Worm (Caenorhabditis elegans) whole organism, early embryonic: ENCODE measurements around the gene C27B7.5.

Experiments used
- B0310.2 ChIP-seq: sonication (generic microtip); optimal IDR thresholded peaks from 2 replicates; lab custom pipeline; 2016; ENCODE audit warnings: mild to moderate bottlenecking, missing genetic modification characterization, missing compliant biosample characterization
- F13C5.2 ChIP-seq: sonication (generic microtip); optimal IDR thresholded peaks from 2 replicates; lab custom pipeline; 2017; ENCODE audit warnings: mild to moderate bottlenecking, missing genetic modification characterization, inconsistent platforms, missing compliant biosample characterization
- aly-1 ChIP-seq: sonication (generic microtip); optimal IDR thresholded peaks from 2 replicates; lab custom pipeline; 2016; ENCODE audit warnings: missing genetic modification characterization, missing compliant biosample characterization
- ama-1 ChIP-seq: fragments of 150-350 bp; optimal IDR thresholded peaks from 2 replicates; lab custom pipeline; 2014
- ceh-13 ChIP-seq: fragments of 200-800 bp; sonication (Bioruptor generic); optimal IDR thresholded peaks from 2 replicates; lab custom pipeline; 2018; ENCODE audit warnings: mild to moderate bottlenecking, missing genetic modification characterization, missing compliant biosample characterization
- ceh-36 ChIP-seq: sonication (generic microtip); optimal IDR thresholded peaks from 2 replicates; lab custom pipeline; 2016; ENCODE audit warnings: missing genetic modification characterization, inconsistent platforms, missing compliant biosample characterization
- ets-7 ChIP-seq: sonication (generic microtip); optimal IDR thresholded peaks from 2 replicates; lab custom pipeline; 2016; ENCODE audit warnings: missing genotype, missing genetic modification characterization, missing compliant biosample characterization
- flt-1 ChIP-seq: fragments of 200-800 bp; sonication (Bioruptor generic); IDR thresholded peaks from 2 replicates; pipeline ENCODE4 v1.3.6; 2022; ENCODE audit warnings: missing genetic modification characterization, missing compliant biosample characterization
- hmbx-1 ChIP-seq: sonication (generic microtip); optimal IDR thresholded peaks from 2 replicates; lab custom pipeline; 2016; ENCODE audit warnings: mild to moderate bottlenecking, missing genetic modification characterization, missing compliant biosample characterization
- hmg-4 ChIP-seq: fragments of 200-800 bp; sonication (Bioruptor generic); optimal IDR thresholded peaks from 2 replicates; lab custom pipeline; 2018; ENCODE audit warnings: mild to moderate bottlenecking, missing genetic modification characterization, missing compliant biosample characterization
- hnd-1 ChIP-seq: sonication (generic microtip); optimal IDR thresholded peaks from 2 replicates; lab custom pipeline; 2016; ENCODE audit warnings: missing genetic modification characterization, missing compliant biosample characterization
- pes-1 ChIP-seq: fragments of 200-800 bp; sonication (Bioruptor generic); IDR thresholded peaks from 2 replicates; pipeline ENCODE4 v1.3.6; 2022; ENCODE audit warnings: missing genetic modification reagents, missing genetic modification characterization, missing compliant biosample characterization
- scrt-1 ChIP-seq: fragments of 200-800 bp; sonication (Bioruptor generic); IDR thresholded peaks from 2 replicates; pipeline ENCODE4 v1.3.6; 2022; ENCODE audit warnings: missing genetic modification characterization, missing compliant biosample characterization
- sea-1 ChIP-seq: fragments of 200-800 bp; sonication (Bioruptor generic); conservative IDR thresholded peaks from 2 replicates; pipeline ENCODE4 v1.3.6; 2022; ENCODE audit warnings: missing genetic modification characterization, missing compliant biosample characterization
- tbx-11 ChIP-seq: fragments of 200-800 bp; sonication (Bioruptor generic); IDR thresholded peaks from 2 replicates; pipeline ENCODE4 v1.3.6; 2022; ENCODE audit warnings: missing genetic modification characterization, missing compliant biosample characterization
- tbx-37 ChIP-seq: fragments of 200-800 bp; sonication (Bioruptor generic); conservative IDR thresholded peaks from 2 replicates; pipeline ENCODE4 v1.3.6; 2022; ENCODE audit warnings: missing genetic modification reagents, missing genetic modification characterization, missing compliant biosample characterization
- tra-4 ChIP-seq: sonication (generic microtip); optimal IDR thresholded peaks from 2 replicates; lab custom pipeline; 2017; ENCODE audit warnings: missing genetic modification characterization, missing compliant biosample characterization

C27B7.5 gene

ce11 chrIV:8867562-8867961, 33.9 kb upstream of the C27B7.5 start:
- TF ChIP-seq tbx-37 (GFP tag; lab: Robert Waterston, UW), result no peak
- TF ChIP-seq hmg-4 (GFP tag; lab: Kevin White, UChicago), result no peak
- TF ChIP-seq B0310.2 (tag; lab: Kevin White, UChicago), result no peak
- no peak for TF ChIP-seq scrt-1 (GFP tag; lab: Robert Waterston, UW)
- TF ChIP-seq sea-1 (GFP tag; lab: Robert Waterston, UW), result no peak
- TF ChIP-seq ets-7, result no peak
- TF ChIP-seq hmbx-1 (tag; lab: Kevin White, UChicago), result no peak
- no peak for TF ChIP-seq tra-4 (tag; lab: Kevin White, UChicago)
- no peak for TF ChIP-seq hnd-1
- TF ChIP-seq aly-1 (tag; lab: Kevin White, UChicago), result no peak
- no peak for TF ChIP-seq ama-1 (lab: Kevin White, UChicago)
- TF ChIP-seq ceh-13 (GFP tag; lab: Kevin White, UChicago), result no peak

- no peak for TF ChIP-seq hmbx-1 (tag; lab: Kevin White, UChicago)
- TF ChIP-seq aly-1 (tag; lab: Kevin White, UChicago), result no peak
- no peak for TF ChIP-seq ama-1 (lab: Kevin White, UChicago)
These were observed 31.8 kb upstream of the C27B7.5 start, which contains the start of gene npp-23 for ce11 chrIV:8869624-8870023. npp-23 (minus strand) TSS chrIV:8869679.

- TF ChIP-seq aly-1 (tag; lab: Kevin White, UChicago) (no peak), tbx-11 (GFP tag; lab: Robert Waterston, UW) (no peak), ama-1 (lab: Kevin White, UChicago) (no peak), hmbx-1 (tag; lab: Kevin White, UChicago) (no peak), ceh-13 (GFP tag; lab: Kevin White, UChicago) (no peak), pes-1 (no peak), F13C5.2 (tag; lab: Kevin White, UChicago) (no peak), ets-7 (no peak), B0310.2 (tag; lab: Kevin White, UChicago) (no peak), scrt-1 (GFP tag; lab: Robert Waterston, UW) (no peak), tra-4 (tag; lab: Kevin White, UChicago) (no peak), flt-1 (GFP tag; lab: Robert Waterston, UW) (no peak), sea-1 (GFP tag; lab: Robert Waterston, UW) (no peak)
These were observed 28.5 kb upstream of the C27B7.5 start, which contains the start of gene C09G9.3 for ce11 chrIV:8872958-8873357. C09G9.3 (minus strand) TSS chrIV:8873058.

- TF ChIP-seq tra-4 (tag; lab: Kevin White, UChicago), result no peak
- no peak for TF ChIP-seq tbx-11 (GFP tag; lab: Robert Waterston, UW)
- TF ChIP-seq flt-1 (GFP tag; lab: Robert Waterston, UW), result no peak
- no peak for TF ChIP-seq sea-1 (GFP tag; lab: Robert Waterston, UW)
- TF ChIP-seq hnd-1, result no peak
- no peak for TF ChIP-seq ets-7
- TF ChIP-seq aly-1 (tag; lab: Kevin White, UChicago), result no peak
- TF ChIP-seq scrt-1 (GFP tag; lab: Robert Waterston, UW), result no peak
- TF ChIP-seq ceh-13 (GFP tag; lab: Kevin White, UChicago), result no peak
- TF ChIP-seq ceh-36, result no peak
- TF ChIP-seq tbx-37 (GFP tag; lab: Robert Waterston, UW), result no peak
These were observed 27.6 kb upstream of the C27B7.5 start, which contains the start of gene hdl-2 for ce11 chrIV:8873847-8874246. hdl-2 (plus strand) TSS chrIV:8874147.

- TF ChIP-seq tbx-11 (GFP tag; lab: Robert Waterston, UW), result no peak
- TF ChIP-seq ets-7, result no peak
- TF ChIP-seq hmg-4 (GFP tag; lab: Kevin White, UChicago), result no peak
- TF ChIP-seq ama-1 (lab: Kevin White, UChicago), result no peak
These were observed 21.6 kb upstream of the C27B7.5 start, which contains the start of gene npax-4 for ce11 chrIV:8879810-8880209. npax-4 (minus strand) TSS chrIV:8879910.

- no peak for TF ChIP-seq aly-1 (tag; lab: Kevin White, UChicago)
- TF ChIP-seq ets-7, result no peak
- TF ChIP-seq tbx-11 (GFP tag; lab: Robert Waterston, UW), result no peak
- no peak for TF ChIP-seq scrt-1 (GFP tag; lab: Robert Waterston, UW)
- TF ChIP-seq hnd-1, result no peak
- TF ChIP-seq pes-1, result no peak
- TF ChIP-seq F13C5.2 (tag; lab: Kevin White, UChicago), result no peak
- TF ChIP-seq ama-1 (lab: Kevin White, UChicago), result no peak
- TF ChIP-seq flt-1 (GFP tag; lab: Robert Waterston, UW), result no peak
- no peak for TF ChIP-seq ceh-36
- TF ChIP-seq tra-4 (tag; lab: Kevin White, UChicago), result no peak
- TF ChIP-seq hmbx-1 (tag; lab: Kevin White, UChicago), result no peak
- TF ChIP-seq hmg-4 (GFP tag; lab: Kevin White, UChicago), result no peak
- no peak for TF ChIP-seq tbx-37 (GFP tag; lab: Robert Waterston, UW)
- TF ChIP-seq sea-1 (GFP tag; lab: Robert Waterston, UW), result no peak
- TF ChIP-seq ceh-13 (GFP tag; lab: Kevin White, UChicago), result no peak
- TF ChIP-seq B0310.2 (tag; lab: Kevin White, UChicago), result no peak
These were observed 20.3 kb upstream of the C27B7.5 start, which contains the start of gene C09G9.8 for ce11 chrIV:8881181-8881580. C09G9.8 (plus strand) TSS chrIV:8881481.

ce11 chrIV:8886228-8886627, 15.2 kb upstream of the C27B7.5 start, which contains the start of gene C09G9.5:
C09G9.5 (plus strand) TSS chrIV:8886528.
- TF ChIP-seq ets-7, result no peak
- no peak for TF ChIP-seq ceh-36
- TF ChIP-seq F13C5.2 (tag; lab: Kevin White, UChicago), result no peak
- TF ChIP-seq B0310.2 (tag; lab: Kevin White, UChicago), result no peak
- no peak for TF ChIP-seq flt-1 (GFP tag; lab: Robert Waterston, UW)
- no peak for TF ChIP-seq tra-4 (tag; lab: Kevin White, UChicago)
- no peak for TF ChIP-seq scrt-1 (GFP tag; lab: Robert Waterston, UW)
- no peak for TF ChIP-seq hmg-4 (GFP tag; lab: Kevin White, UChicago)
- TF ChIP-seq sea-1 (GFP tag; lab: Robert Waterston, UW), result no peak
- TF ChIP-seq ceh-13 (GFP tag; lab: Kevin White, UChicago), result no peak
- TF ChIP-seq tbx-37 (GFP tag; lab: Robert Waterston, UW), result no peak
- TF ChIP-seq hnd-1, result no peak
- no peak for TF ChIP-seq ama-1 (lab: Kevin White, UChicago)
- no peak for TF ChIP-seq hmbx-1 (tag; lab: Kevin White, UChicago)
- TF ChIP-seq pes-1, result no peak
- no peak for TF ChIP-seq aly-1 (tag; lab: Kevin White, UChicago)
- TF ChIP-seq tbx-11 (GFP tag; lab: Robert Waterston, UW), result no peak
